Fruit fly (Drosophila melanogaster) whole organism, wandering third instar larva: ENCODE measurements around the gene CG11737.
A peak's percentile ranks its signal among the peaks of the same experiment; 100 is the strongest.

Experiments used
- Abd-B ChIP-seq: fragments of >200 bp; optimal IDR thresholded peaks from 2 replicates; lab custom pipeline; 2017; ENCODE audit warnings: missing biosample characterization, missing genetic modification characterization
- CG32264 ChIP-seq: fragments of 200-800 bp; sonication (Bioruptor generic); optimal IDR thresholded peaks from 2 replicates; lab custom pipeline; 2016; ENCODE audit warnings: missing biosample characterization, missing genetic modification characterization
- CG9705 ChIP-seq: fragments of 200-800 bp; sonication (Bioruptor generic); optimal IDR thresholded peaks from 2 replicates; lab custom pipeline; 2018; ENCODE audit warnings: missing biosample characterization, mild to moderate bottlenecking, missing genetic modification characterization
- CrebA ChIP-seq: fragments of 200-800 bp; sonication (Bioruptor generic); optimal IDR thresholded peaks from 2 replicates; lab custom pipeline; 2016; ENCODE audit warnings: missing biosample characterization, mild to moderate bottlenecking, missing genetic modification characterization, borderline replicate concordance
- Dfd ChIP-seq: fragments of >200 bp; optimal IDR thresholded peaks from 2 replicates; lab custom pipeline; 2017; ENCODE audit warnings: missing biosample characterization, missing genetic modification characterization
- GATAd ChIP-seq: sonication (Bioruptor generic); optimal IDR thresholded peaks from 2 replicates; lab custom pipeline; 2016; ENCODE audit warnings: missing biosample characterization, missing genetic modification characterization
- HLH106 ChIP-seq: fragments of 200-800 bp; optimal IDR thresholded peaks from 3 replicates; lab custom pipeline; 2019; ENCODE audit warnings: missing biosample characterization, mild to moderate bottlenecking, missing genetic modification characterization, moderate library complexity
- Hnf4 ChIP-seq: fragments of 200-800 bp; sonication (Bioruptor generic); optimal IDR thresholded peaks from 2 replicates; lab custom pipeline; 2016; ENCODE audit warnings: missing biosample characterization, mild to moderate bottlenecking, missing genetic modification characterization
- Hr83 ChIP-seq: fragments of 200-300 bp; sonication (Bioruptor generic); optimal IDR thresholded peaks from 2 replicates; lab custom pipeline; 2016; ENCODE audit warnings: missing biosample characterization, mild to moderate bottlenecking, missing genetic modification characterization, moderate library complexity; ENCODE audit not compliant: poor library complexity, severe bottlenecking
- Mio ChIP-seq: sonication (Bioruptor generic); optimal IDR thresholded peaks from 2 replicates; lab custom pipeline; 2016; ENCODE audit warnings: missing biosample characterization, missing genetic modification characterization
- Myc ChIP-seq: fragments of >200 bp; optimal IDR thresholded peaks from 2 replicates; lab custom pipeline; 2017
- N ChIP-seq: fragments of >200 bp; optimal IDR thresholded peaks from 2 replicates; lab custom pipeline; 2018; ENCODE audit warnings: missing biosample characterization, missing external identifiers, missing genetic modification characterization
- OdsH ChIP-seq: fragments of 200-800 bp; sonication (Bioruptor generic); optimal IDR thresholded peaks from 2 replicates; lab custom pipeline; 2016; ENCODE audit warnings: missing biosample characterization, mild to moderate bottlenecking, missing genetic modification characterization
- Rel ChIP-seq, 2 experiments: fragments of 200-800 bp; sonication (Bioruptor generic) in 1 of 2; optimal IDR thresholded peaks; 2 replicates in 1 of 2; 3 replicates in 1 of 2; lab custom pipeline; 2016 to 2019; ENCODE audit warnings: mild to moderate bottlenecking in 2 of 2, missing biosample characterization in 2 of 2, missing genetic modification characterization in 2 of 2, moderate library complexity in 1 of 2
- Sp1 ChIP-seq: fragments of 200-800 bp; sonication (Bioruptor generic); optimal IDR thresholded peaks from 3 replicates; lab custom pipeline; 2019; ENCODE audit warnings: missing biosample characterization, mild to moderate bottlenecking, missing genetic modification characterization, moderate library complexity
- br ChIP-seq: fragments of 200-800 bp; sonication (Bioruptor generic); optimal IDR thresholded peaks from 2 replicates; lab custom pipeline; 2016; ENCODE audit warnings: missing biosample characterization, missing genetic modification characterization
- dl ChIP-seq, 2 experiments: fragments of 175-275, 200-275 bp in 1 of 2; fragments of 200-275 bp in 1 of 2; sonication (Bioruptor generic); optimal IDR thresholded peaks; lab custom pipeline; 2018; ENCODE audit warnings: mild to moderate bottlenecking in 2 of 2, missing biosample characterization in 2 of 2, missing genetic modification characterization in 2 of 2, moderate library complexity in 2 of 2; ENCODE audit not compliant: partially characterized antibody in 2 of 2, insufficient read depth in 1 of 2
- dmrt93B ChIP-seq: fragments of 200-800 bp; sonication (Bioruptor generic); optimal IDR thresholded peaks from 2 replicates; lab custom pipeline; 2018; ENCODE audit warnings: missing biosample characterization, mild to moderate bottlenecking, missing genetic modification characterization
- ey ChIP-seq: fragments of 200-800 bp; sonication (Bioruptor generic); optimal IDR thresholded peaks from 2 replicates; lab custom pipeline; 2016; ENCODE audit warnings: missing biosample characterization, missing genetic modification characterization
- foxo ChIP-seq, 2 experiments: fragments of 200-800 bp; sonication (Bioruptor generic); optimal IDR thresholded peaks; 2 replicates in 1 of 2; 3 replicates in 1 of 2; lab custom pipeline; 2016 to 2017; ENCODE audit warnings: missing biosample characterization in 2 of 2, missing genetic modification characterization in 2 of 2
- fru ChIP-seq: fragments of 200-800 bp; sonication (Bioruptor generic); optimal IDR thresholded peaks from 3 replicates; lab custom pipeline; 2016; ENCODE audit warnings: missing biosample characterization, mild to moderate bottlenecking, missing genetic modification characterization
- h ChIP-seq: fragments of 200-800 bp; sonication (Bioruptor generic); optimal IDR thresholded peaks from 3 replicates; lab custom pipeline; 2016; ENCODE audit warnings: missing biosample characterization, mild to moderate bottlenecking, missing genetic modification characterization
- jim ChIP-seq: fragments of 175-275, 200-325 bp; sonication (Bioruptor generic); optimal IDR thresholded peaks from 2 replicates; lab custom pipeline; 2016; ENCODE audit warnings: missing biosample characterization, mild to moderate bottlenecking, missing genetic modification characterization
- lola ChIP-seq: fragments of >200 bp; optimal IDR thresholded peaks from 2 replicates; lab custom pipeline; 2017; ENCODE audit warnings: missing biosample characterization, missing genetic modification characterization
- psq ChIP-seq: fragments of 200-800 bp; sonication (Bioruptor generic); optimal IDR thresholded peaks from 3 replicates; lab custom pipeline; 2017; ENCODE audit warnings: missing biosample characterization, mild to moderate bottlenecking, missing genetic modification characterization, moderate library complexity
- rgr ChIP-seq: fragments of 200-800 bp; sonication (Bioruptor generic); optimal IDR thresholded peaks from 3 replicates; lab custom pipeline; 2016; ENCODE audit warnings: missing biosample characterization, mild to moderate bottlenecking, missing genetic modification characterization
- sage ChIP-seq: fragments of 200-800 bp; sonication (Bioruptor generic); optimal IDR thresholded peaks from 2 replicates; lab custom pipeline; 2016; ENCODE audit warnings: missing biosample characterization, mild to moderate bottlenecking, missing genetic modification characterization
- sv ChIP-seq: fragments of 200-800 bp; sonication (Bioruptor generic); optimal IDR thresholded peaks from 3 replicates; lab custom pipeline; 2016; ENCODE audit warnings: missing biosample characterization, missing genetic modification characterization
- tai ChIP-seq: sonication (Bioruptor generic); optimal IDR thresholded peaks from 2 replicates; lab custom pipeline; 2016; ENCODE audit warnings: missing biosample characterization, missing genetic modification characterization
- usp ChIP-seq: fragments of >200 bp; optimal IDR thresholded peaks from 2 replicates; lab custom pipeline; 2017; ENCODE audit warnings: missing biosample characterization, missing genetic modification characterization
- woc ChIP-seq: sonication (Bioruptor generic); optimal IDR thresholded peaks from 2 replicates; lab custom pipeline; 2016; ENCODE audit warnings: missing biosample characterization, mild to moderate bottlenecking, missing genetic modification characterization

Gene CG11737

dm6 chr3R:8477361-8478007 lies 40.2 kb upstream of the CG11737 start, which contains the start of gene CG45263:
TSS of gene CG45263 (minus strand) at chr3R:8477617.
- peak; percentile 17 for TF ChIP-seq Hr83 (GFP tag; lab: Kevin White, UChicago)
- TF ChIP-seq CrebA, result peak; percentile 0
- no peak for TF ChIP-seq jim (GFP tag; lab: Kevin White, UChicago)
- TF ChIP-seq ey (GFP tag; lab: Kevin White, UChicago), result no peak
- no peak for TF ChIP-seq lola (GFP tag; lab: Kevin White, UChicago)
- TF ChIP-seq CG32264, result no peak
- no peak for TF ChIP-seq Abd-B (GFP tag; lab: Kevin White, UChicago)
- TF ChIP-seq Hnf4, result no peak
- TF ChIP-seq Mio (GFP tag; lab: Kevin White, UChicago), result no peak

- no peak for TF ChIP-seq CG9705
- peak in 1 of 2 experiments; percentile 30 for TF ChIP-seq foxo (GFP tag; optimal IDR thresholded peaks at IDR 0.05; lab: Kevin White, UChicago)
- no peak for TF ChIP-seq jim (GFP tag; lab: Kevin White, UChicago)
- peak; percentile 65 for TF ChIP-seq sv (GFP tag; lab: Kevin White, UChicago)
- TF ChIP-seq rgr, result peak; percentile 10
- TF ChIP-seq, all 38 proteins: peak for 3
Observed at dm6 chr3R:8482881-8483280, 34.8 kb upstream of the CG11737 start.

dm6 chr3R:8484573-8484972 lies 33.1 kb upstream of the CG11737 start:
- no peak for TF ChIP-seq dl (GFP tag; optimal IDR thresholded peaks at IDR 0.05; lab: Kevin White, UChicago; ENCODE audit: insufficient read depth in 1 of 2, partially characterized antibody in 2 of 2)
- TF ChIP-seq Myc (lab: Kevin White, UChicago), result no peak
- no peak for TF ChIP-seq Rel (GFP tag; optimal IDR thresholded peaks at IDR 0.05; lab: Kevin White, UChicago)
- TF ChIP-seq Rel (tag; optimal IDR thresholded peaks at IDR 0.05; lab: Kevin White, UChicago), result no peak
- TF ChIP-seq HLH106 (tag; lab: Kevin White, UChicago), result no peak
- no peak for TF ChIP-seq dmrt93B (GFP tag; lab: Kevin White, UChicago)
- TF ChIP-seq psq (GFP tag; lab: Kevin White, UChicago), result no peak

dm6 chr3R:8511258-8511657 lies 6.4 kb upstream of the CG11737 start, which contains the start of gene Or85b:
TSS of gene Or85b (minus strand) at chr3R:8511358.
- TF ChIP-seq fru, result no peak
- TF ChIP-seq Dfd (GFP tag; lab: Kevin White, UChicago), result no peak
- no peak for TF ChIP-seq jim (GFP tag; lab: Kevin White, UChicago)
- TF ChIP-seq CrebA, result no peak
- no peak for TF ChIP-seq usp
- no peak for TF ChIP-seq Myc (lab: Kevin White, UChicago)
- TF ChIP-seq tai (GFP tag; lab: Kevin White, UChicago), result no peak
- TF ChIP-seq dl (GFP tag; optimal IDR thresholded peaks at IDR 0.05; lab: Kevin White, UChicago; ENCODE audit: insufficient read depth in 1 of 2, partially characterized antibody in 2 of 2), result no peak
- TF ChIP-seq foxo (GFP tag; optimal IDR thresholded peaks at IDR 0.05; lab: Kevin White, UChicago), result no peak

dm6 chr3R:8512922-8513321 lies 4.7 kb upstream of the CG11737 start, which contains the start of gene Or85c:
TSS of gene Or85c (minus strand) at chr3R:8513022.
- TF ChIP-seq fru, result no peak

dm6 chr3R:8518565-8519154 lies 992 bp downstream of the CG11737 start:
- TF ChIP-seq br (GFP tag; lab: Kevin White, UChicago), result peak; percentile 41
- TF ChIP-seq Hnf4, result peak; percentile 48
- TF ChIP-seq rgr, result no peak
- TF ChIP-seq sage, result no peak
- TF ChIP-seq woc, result no peak
- no peak for TF ChIP-seq N (GFP tag; lab: Kevin White, UChicago)
- peak; percentile 7 for TF ChIP-seq h
- TF ChIP-seq usp, result no peak
- no peak for TF ChIP-seq OdsH (GFP tag; lab: Kevin White, UChicago)
- TF ChIP-seq Abd-B (GFP tag; lab: Kevin White, UChicago), result no peak
- no peak for TF ChIP-seq GATAd (GFP tag; lab: Kevin White, UChicago)
- TF ChIP-seq Rel (GFP tag; optimal IDR thresholded peaks at IDR 0.05; lab: Kevin White, UChicago), result no peak
- peak; percentile 82 for TF ChIP-seq Rel (tag; optimal IDR thresholded peaks at IDR 0.05; lab: Kevin White, UChicago)
- TF ChIP-seq Sp1 (GFP tag; lab: Kevin White, UChicago), result peak; percentile 9
- no peak for TF ChIP-seq Hr83 (GFP tag; lab: Kevin White, UChicago)
- TF ChIP-seq foxo (GFP tag; optimal IDR thresholded peaks at IDR 0.05; lab: Kevin White, UChicago), result no peak
- TF ChIP-seq dmrt93B (GFP tag; lab: Kevin White, UChicago), result no peak
